Fruit fly (Drosophila melanogaster): ENCODE measurements around the gene CG6180.

The CG6180 gene

DNA sequence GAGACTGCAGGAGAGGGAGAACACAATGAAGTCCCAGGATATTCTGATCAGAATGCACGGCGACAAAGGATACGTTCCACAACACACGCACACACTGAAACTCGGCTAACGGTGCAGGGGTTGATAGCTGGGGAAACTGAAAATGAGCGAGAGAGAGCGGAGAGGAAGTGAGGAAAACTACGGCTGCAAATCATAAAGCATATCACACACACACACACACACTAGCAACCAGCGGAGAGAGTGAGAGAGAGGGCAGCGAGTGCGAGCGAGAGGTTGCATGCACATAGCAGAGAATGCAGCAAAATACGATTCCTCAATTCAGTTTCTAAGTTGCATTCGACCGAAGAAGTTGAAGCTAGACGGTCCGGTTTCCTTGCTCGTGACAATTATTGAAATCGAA lies 29.2 kb upstream of the CG6180 start:
- TF ChIP-seq ey (GFP tag; optimal IDR thresholded peaks at IDR 0.05) (no peak), CrebA (GFP tag; optimal IDR thresholded peaks at IDR 0.05; ENCODE audit: borderline replicate concordance) (no peak), Mio (GFP tag; optimal IDR thresholded peaks at IDR 0.05) (no peak), Rel (GFP tag; optimal IDR thresholded peaks at IDR 0.05) (no peak), Rel (tag; optimal IDR thresholded peaks at IDR 0.05) (no peak), lola (GFP tag; optimal IDR thresholded peaks at IDR 0.05) (no peak), pan (optimal IDR thresholded peaks at IDR 0.05) (no peak), fru (GFP tag; optimal IDR thresholded peaks at IDR 0.05) (no peak), psq (GFP tag; optimal IDR thresholded peaks at IDR 0.05) (no peak), br (GFP tag; optimal IDR thresholded peaks at IDR 0.05) (no peak), Hr83 (GFP tag; optimal IDR thresholded peaks at IDR 0.05; ENCODE audit: poor library complexity, severe bottlenecking) (no peak), Hr78 (GFP tag; optimal IDR thresholded peaks at IDR 0.05) (no peak), Dfd (GFP tag; optimal IDR thresholded peaks at IDR 0.05) (no peak), usp (GFP tag; optimal IDR thresholded peaks at IDR 0.05) (no peak), Abd-B (GFP tag; optimal IDR thresholded peaks at IDR 0.05) (no peak), Myc (optimal IDR thresholded peaks at IDR 0.05) (no peak), dsf (GFP tag; optimal IDR thresholded peaks at IDR 0.05; ENCODE audit: borderline replicate concordance) (no peak)

DNA sequence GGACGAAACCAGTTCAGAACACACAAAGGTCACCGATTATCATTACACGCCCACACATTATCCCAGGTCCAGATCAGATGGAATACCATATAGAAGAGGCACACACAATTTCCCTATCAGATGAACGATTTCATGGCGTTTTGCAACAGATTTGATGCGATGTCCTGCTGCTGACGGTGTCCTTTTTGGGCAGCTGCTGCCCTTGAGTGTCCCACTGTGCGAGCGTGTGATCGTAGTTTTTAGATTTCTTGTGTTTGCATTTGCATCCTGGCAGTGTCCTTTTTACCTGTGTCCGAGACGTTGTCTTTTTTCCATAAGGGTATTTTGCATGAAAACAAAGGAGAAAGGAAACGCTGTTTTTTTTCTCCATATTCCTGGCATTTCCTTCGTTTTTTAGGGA lies 28.2 kb upstream of the CG6180 start:
- no peak for TF ChIP-seq rgr (GFP tag; optimal IDR thresholded peaks at IDR 0.05)
- TF ChIP-seq Abd-B (GFP tag; optimal IDR thresholded peaks at IDR 0.05), result no peak
- no peak for TF ChIP-seq OdsH (GFP tag; optimal IDR thresholded peaks at IDR 0.05)
- no peak for TF ChIP-seq sv (GFP tag; optimal IDR thresholded peaks at IDR 0.05)
- no peak for TF ChIP-seq Vsx2 (GFP tag; optimal IDR thresholded peaks at IDR 0.05; ENCODE audit: partially characterized antibody)
- no peak for TF ChIP-seq h (GFP tag; optimal IDR thresholded peaks at IDR 0.05)
- no peak for TF ChIP-seq dl (GFP tag; optimal IDR thresholded peaks at IDR 0.05; ENCODE audit: insufficient read depth in 1 of 2, partially characterized antibody in 2 of 2)
- TF ChIP-seq brk (GFP tag; optimal IDR thresholded peaks at IDR 0.05), result no peak
- TF ChIP-seq dsf (GFP tag; optimal IDR thresholded peaks at IDR 0.05; ENCODE audit: borderline replicate concordance), result no peak
- TF ChIP-seq Dif (GFP tag; optimal IDR thresholded peaks at IDR 0.05; ENCODE audit: partially characterized antibody), result no peak
- TF ChIP-seq CrebA (GFP tag; optimal IDR thresholded peaks at IDR 0.05; ENCODE audit: borderline replicate concordance), result no peak
- TF ChIP-seq woc (GFP tag; optimal IDR thresholded peaks at IDR 0.05), result no peak
- TF ChIP-seq Dfd (GFP tag; optimal IDR thresholded peaks at IDR 0.05), result no peak
- no peak for TF ChIP-seq N (GFP tag; optimal IDR thresholded peaks at IDR 0.05)

DNA sequence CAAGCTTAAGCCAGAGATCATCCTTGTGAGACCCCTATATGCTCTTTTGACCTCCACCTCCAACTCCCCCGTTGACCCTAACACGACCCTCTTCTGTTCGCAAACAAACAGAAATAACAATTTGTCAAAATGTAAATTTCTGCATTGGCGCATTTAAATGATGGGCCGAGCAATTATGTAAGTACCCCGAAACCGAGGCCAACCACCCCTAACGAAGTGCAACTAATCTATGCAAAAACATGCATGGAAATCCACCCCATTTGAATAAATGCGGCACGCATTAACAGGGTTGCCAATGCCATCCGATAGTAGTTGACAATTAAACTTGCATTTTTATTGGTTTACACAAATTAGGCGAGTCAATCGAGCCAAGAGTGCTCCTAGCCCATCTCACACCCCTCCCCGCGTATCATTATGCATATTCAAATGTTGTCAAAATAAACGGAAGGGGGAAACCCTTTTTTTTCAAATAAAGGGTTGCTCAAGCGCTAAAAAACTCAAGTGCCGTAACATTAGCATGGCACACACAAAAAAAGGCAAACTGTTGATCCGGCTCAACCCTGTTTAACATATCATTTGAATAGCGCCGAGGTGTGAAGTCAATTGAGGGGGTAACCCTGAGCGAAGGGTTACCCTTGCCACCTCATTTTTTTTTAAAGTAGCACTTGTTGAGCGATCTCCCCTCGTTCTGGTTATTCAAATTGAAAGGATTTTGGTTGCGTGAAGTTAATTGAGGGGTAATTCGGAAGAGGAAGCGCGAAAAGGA lies 25.7 kb upstream of the CG6180 start:
- TF ChIP-seq brk (GFP tag; optimal IDR thresholded peaks at IDR 0.05), result no peak
- TF ChIP-seq Hnf4 (GFP tag; optimal IDR thresholded peaks at IDR 0.05), result no peak
- TF ChIP-seq h (GFP tag; optimal IDR thresholded peaks at IDR 0.05), result no peak
- no peak for TF ChIP-seq tai (GFP tag; optimal IDR thresholded peaks at IDR 0.05)
- TF ChIP-seq Hr78 (GFP tag; optimal IDR thresholded peaks at IDR 0.05), result no peak
- TF ChIP-seq rgr (GFP tag; optimal IDR thresholded peaks at IDR 0.05), result no peak
- TF ChIP-seq Jra (GFP tag; optimal IDR thresholded peaks at IDR 0.05), result no peak
- TF ChIP-seq CrebA (GFP tag; optimal IDR thresholded peaks at IDR 0.05; ENCODE audit: borderline replicate concordance), result no peak
- TF ChIP-seq Vsx2 (GFP tag; optimal IDR thresholded peaks at IDR 0.05; ENCODE audit: partially characterized antibody), result no peak
- TF ChIP-seq Mio (GFP tag; optimal IDR thresholded peaks at IDR 0.05), result no peak
- no peak for TF ChIP-seq N (GFP tag; optimal IDR thresholded peaks at IDR 0.05)
- TF ChIP-seq Myc (optimal IDR thresholded peaks at IDR 0.05), result no peak

DNA sequence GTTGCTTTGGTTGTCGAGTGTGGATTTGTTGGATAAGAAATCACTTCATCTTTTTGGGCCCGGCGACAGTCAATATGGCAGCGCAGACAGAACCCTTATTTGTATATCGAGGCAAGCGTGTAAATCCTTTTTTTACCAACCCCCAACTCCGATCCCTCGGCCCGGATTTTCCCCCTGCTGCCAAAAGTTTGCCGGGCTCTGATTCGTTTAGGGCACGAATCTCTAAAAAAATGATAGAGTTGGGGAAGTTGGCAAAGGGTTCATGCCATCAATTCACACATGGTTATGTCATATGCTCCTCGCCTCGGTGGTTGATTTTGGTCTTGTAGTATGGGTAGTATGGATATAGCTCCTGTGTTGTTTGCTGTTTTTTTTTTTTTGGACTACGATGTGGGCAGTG lies 20.6 kb upstream of the CG6180 start:
- no peak for TF ChIP-seq Myc (optimal IDR thresholded peaks at IDR 0.05)

DNA sequence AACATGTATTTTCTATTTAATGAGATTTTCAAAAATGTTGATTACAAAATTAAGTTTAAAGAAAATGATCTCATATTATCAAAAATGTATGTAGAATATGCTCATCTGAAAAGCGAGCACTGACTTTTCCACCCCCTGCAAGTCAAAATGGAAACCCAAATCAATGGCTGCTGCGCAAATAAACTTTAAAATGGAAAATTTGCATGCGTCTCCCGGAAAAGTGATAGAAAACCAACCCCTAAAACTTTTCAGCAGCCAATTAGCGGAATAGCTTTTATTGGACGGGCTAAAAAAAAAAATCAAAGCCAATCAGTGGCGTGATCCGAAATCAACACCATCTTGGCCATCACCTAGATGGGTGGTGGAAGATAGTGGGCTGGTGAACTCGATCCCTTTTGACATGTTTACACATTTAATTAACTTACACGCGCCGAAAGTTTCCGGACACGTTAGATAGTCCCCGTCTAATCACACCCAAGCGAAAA lies 18.1 kb upstream of the CG6180 start:
- TF ChIP-seq Dfd (GFP tag; optimal IDR thresholded peaks at IDR 0.05), result no peak
- TF ChIP-seq psq (GFP tag; optimal IDR thresholded peaks at IDR 0.05), result no peak
- no peak for TF ChIP-seq Vsx2 (GFP tag; optimal IDR thresholded peaks at IDR 0.05; ENCODE audit: partially characterized antibody)
- no peak for TF ChIP-seq dmrt93B (GFP tag; optimal IDR thresholded peaks at IDR 0.05)
- TF ChIP-seq fru (GFP tag; optimal IDR thresholded peaks at IDR 0.05), result no peak
- TF ChIP-seq dl (GFP tag; optimal IDR thresholded peaks at IDR 0.05; ENCODE audit: insufficient read depth in 1 of 2, partially characterized antibody in 2 of 2), result no peak
- no peak for TF ChIP-seq Hr78 (GFP tag; optimal IDR thresholded peaks at IDR 0.05)
- TF ChIP-seq br (GFP tag; optimal IDR thresholded peaks at IDR 0.05), result no peak
- no peak for TF ChIP-seq Hnf4 (GFP tag; optimal IDR thresholded peaks at IDR 0.05)
- TF ChIP-seq Mio (GFP tag; optimal IDR thresholded peaks at IDR 0.05), result no peak
- TF ChIP-seq usp (GFP tag; optimal IDR thresholded peaks at IDR 0.05), result no peak
- TF ChIP-seq jim (GFP tag; optimal IDR thresholded peaks at IDR 0.05), result no peak
- TF ChIP-seq HLH106 (tag; optimal IDR thresholded peaks at IDR 0.05), result no peak
- no peak for TF ChIP-seq Abd-B (GFP tag; optimal IDR thresholded peaks at IDR 0.05)

Measured in whole organism, wandering third instar larva.